Fruit fly (Drosophila melanogaster): ENCODE results near the gene CG46510.
"Not testable (repeated sequence)": the region's sequence is repeated elsewhere in the genome, so short reads cannot be mapped to it uniquely, and the experiment has no call there.

The CG46510 gene

DNA sequence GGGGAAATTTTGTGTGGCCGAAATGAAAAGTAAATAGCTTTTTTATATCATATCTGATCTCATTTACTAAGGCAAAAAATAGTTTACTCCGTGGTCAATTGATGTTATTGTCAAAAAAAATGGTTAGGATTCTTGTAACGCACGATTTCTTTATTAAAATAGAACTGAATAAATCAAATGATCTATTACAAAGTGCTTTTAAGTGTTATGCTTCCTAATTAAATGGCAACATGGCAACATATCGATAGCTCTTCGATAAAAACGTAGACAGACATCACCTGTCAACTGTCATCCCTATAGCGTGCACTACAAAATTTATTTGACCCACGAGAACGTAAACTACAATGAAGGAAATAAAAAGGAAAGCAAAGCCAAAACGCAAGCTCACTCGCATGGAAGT is 9.8 kb downstream of the CG46510 start, which contains the start of gene CG46512:
Gene CG46512, plus strand, starts transcription at position 301 of the 400 bp plus-strand sequence.
- TF ChIP-seq sens (GFP tag); Hsf (GFP tag; optimal IDR thresholded peaks at IDR 0.05); nmo (GFP tag; optimal IDR thresholded peaks at IDR 0.05): not testable (repeated sequence)

DNA sequence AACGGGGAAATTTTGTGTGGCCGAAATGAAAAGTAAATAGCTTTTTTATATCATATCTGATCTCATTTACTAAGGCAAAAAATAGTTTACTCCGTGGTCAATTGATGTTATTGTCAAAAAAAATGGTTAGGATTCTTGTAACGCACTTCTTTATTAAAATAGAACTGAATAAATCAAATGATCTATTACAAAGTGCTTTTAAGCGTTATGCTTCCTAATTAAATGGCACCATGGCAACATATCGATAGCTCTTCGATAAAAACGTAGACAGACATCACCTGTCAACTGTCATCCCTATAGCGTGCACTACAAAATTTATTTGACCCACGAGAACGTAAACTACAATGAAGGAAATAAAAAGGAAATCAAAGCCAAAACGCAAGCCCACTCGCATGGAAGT is 14.7 kb downstream of the CG46510 start, which contains the start of gene CG46513:
Gene CG46513, plus strand, starts transcription at position 301 of the 400 bp plus-strand sequence.
- not testable (repeated sequence) for TF ChIP-seq Rx (GFP tag; IDR thresholded peaks at IDR 0.05); CG14710 (tag; optimal IDR thresholded peaks at IDR 0.05); sug (tag; optimal IDR thresholded peaks at IDR 0.05)

DNA sequence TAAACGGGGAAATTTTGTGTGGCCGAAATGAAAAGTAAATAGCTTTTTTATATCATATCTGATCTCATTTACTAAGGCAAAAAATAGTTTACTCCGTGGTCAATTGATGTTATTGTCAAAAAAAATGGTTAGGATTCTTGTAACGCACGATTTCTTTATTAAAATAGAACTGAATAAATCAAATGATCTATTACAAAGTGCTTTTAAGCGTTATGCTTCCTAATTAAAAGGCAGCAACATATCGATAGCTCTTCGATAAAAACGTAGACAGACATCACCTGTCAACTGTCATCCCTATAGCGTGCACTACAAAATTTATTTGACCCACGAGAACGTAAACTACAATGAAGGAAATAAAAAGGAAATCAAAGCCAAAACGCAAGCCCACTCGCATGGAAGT is 19.6 kb downstream of the CG46510 start, which contains the start of gene CG46514:
Gene CG46514, plus strand, starts transcription at position 301 of the 400 bp plus-strand sequence.
- not testable (repeated sequence) for TF ChIP-seq CG10431 (GFP tag; optimal IDR thresholded peaks at IDR 0.05); sc (optimal IDR thresholded peaks at IDR 0.05); sc (GFP tag; optimal IDR thresholded peaks at IDR 0.05); CG9876 (GFP tag; optimal IDR thresholded peaks at IDR 0.05)

DNA sequence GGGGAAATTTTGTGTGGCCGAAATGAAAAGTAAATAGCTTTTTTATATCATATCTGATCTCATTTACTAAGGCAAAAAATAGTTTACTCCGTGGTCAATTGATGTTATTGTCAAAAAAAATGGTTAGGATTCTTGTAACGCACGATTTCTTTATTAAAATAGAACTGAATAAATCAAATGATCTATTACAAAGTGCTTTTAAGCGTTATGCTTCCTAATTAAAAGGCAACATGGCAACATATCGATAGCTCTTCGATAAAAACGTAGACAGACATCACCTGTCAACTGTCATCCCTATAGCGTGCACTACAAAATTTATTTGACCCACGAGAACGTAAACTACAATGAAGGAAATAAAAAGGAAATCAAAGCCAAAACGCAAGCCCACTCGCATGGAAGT is 24.6 kb downstream of the CG46510 start, which contains the start of gene CG46515:
Gene CG46515, plus strand, starts transcription at position 301 of the 400 bp plus-strand sequence.
- not testable (repeated sequence) for TF ChIP-seq CG12299 (tag; optimal IDR thresholded peaks at IDR 0.05); Tbp (GFP tag; optimal IDR thresholded peaks at IDR 0.05); fd102C (GFP tag; optimal IDR thresholded peaks at IDR 0.05)

DNA sequence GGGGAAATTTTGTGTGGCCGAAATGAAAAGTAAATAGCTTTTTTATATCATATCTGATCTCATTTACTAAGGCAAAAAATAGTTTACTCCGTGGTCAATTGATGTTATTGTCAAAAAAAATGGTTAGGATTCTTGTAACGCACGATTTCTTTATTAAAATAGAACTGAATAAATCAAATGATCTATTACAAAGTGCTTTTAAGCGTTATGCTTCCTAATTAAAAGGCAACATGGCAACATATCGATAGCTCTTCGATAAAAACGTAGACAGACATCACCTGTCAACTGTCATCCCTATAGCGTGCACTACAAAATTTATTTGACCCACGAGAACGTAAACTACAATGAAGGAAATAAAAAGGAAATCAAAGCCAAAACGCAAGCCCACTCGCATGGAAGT is 34.7 kb downstream of the CG46510 start, which contains the start of gene CG46516:
Gene CG46516, plus strand, starts transcription at position 301 of the 400 bp plus-strand sequence.
- TF ChIP-seq dpn, Sry-δ, CG34376 (GFP tag; optimal IDR thresholded peaks at IDR 0.05): not testable (repeated sequence)

DNA sequence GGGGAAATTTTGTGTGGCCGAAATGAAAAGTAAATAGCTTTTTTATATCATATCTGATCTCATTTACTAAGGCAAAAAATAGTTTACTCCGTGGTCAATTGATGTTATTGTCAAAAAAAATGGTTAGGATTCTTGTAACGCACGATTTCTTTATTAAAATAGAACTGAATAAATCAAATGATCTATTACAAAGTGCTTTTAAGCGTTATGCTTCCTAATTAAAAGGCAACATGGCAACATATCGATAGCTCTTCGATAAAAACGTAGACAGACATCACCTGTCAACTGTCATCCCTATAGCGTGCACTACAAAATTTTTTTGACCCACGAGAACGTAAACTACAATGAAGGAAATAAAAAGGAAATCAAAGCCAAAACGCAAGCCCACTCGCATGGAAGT is 39.8 kb downstream of the CG46510 start, which contains the start of gene CG46517:
Gene CG46517, plus strand, starts transcription at position 301 of the 400 bp plus-strand sequence.
- not testable (repeated sequence) for TF ChIP-seq CG7963 (GFP tag; IDR thresholded peaks at IDR 0.05; ENCODE audit: partially characterized antibody); CG3163 (GFP tag; optimal IDR thresholded peaks at IDR 0.05); Adf1 (GFP tag; IDR thresholded peaks at IDR 0.05)

DNA sequence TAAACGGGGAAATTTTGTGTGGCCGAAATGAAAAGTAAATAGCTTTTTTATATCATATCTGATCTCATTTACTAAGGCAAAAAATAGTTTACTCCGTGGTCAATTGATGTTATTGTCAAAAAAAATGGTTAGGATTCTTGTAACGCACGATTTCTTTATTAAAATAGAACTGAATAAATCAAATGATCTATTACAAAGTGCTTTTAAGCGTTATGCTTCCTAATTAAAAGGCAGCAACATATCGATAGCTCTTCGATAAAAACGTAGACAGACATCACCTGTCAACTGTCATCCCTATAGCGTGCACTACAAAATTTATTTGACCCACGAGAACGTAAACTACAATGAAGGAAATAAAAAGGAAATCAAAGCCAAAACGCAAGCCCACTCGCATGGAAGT is 49.0 kb downstream of the CG46510 start, which contains the start of gene CG46518:
Gene CG46518, plus strand, starts transcription at position 301 of the 400 bp plus-strand sequence.
- TF ChIP-seq Trl (optimal IDR thresholded peaks at IDR 0.05); Trl (GFP tag; optimal IDR thresholded peaks at IDR 0.05); Dref (GFP tag; IDR thresholded peaks at IDR 0.05); Hr51 (GFP tag; optimal IDR thresholded peaks at IDR 0.05): not testable (repeated sequence)
